Fruit fly (Drosophila melanogaster) whole organism, embryonic: ENCODE results near the gene CG43689.

ENCODE experiments used
- Aef1 ChIP-seq: fragments of 200-800 bp; sonication (Bioruptor generic); IDR thresholded peaks from 3 replicates; pipeline ENCODE4 v1.3.6; 2022; ENCODE audit warnings: missing biosample characterization, missing genetic modification characterization
- CG10267 ChIP-seq: fragments of 200-800 bp; sonication (Bioruptor generic); optimal IDR thresholded peaks from 2 replicates; lab custom pipeline; 2018; ENCODE audit warnings: missing biosample characterization, mild to moderate bottlenecking, missing genetic modification characterization, moderate library complexity
- CG10321 ChIP-seq: fragments of 200-800 bp; sonication (Bioruptor generic); IDR thresholded peaks from 2 replicates; pipeline ENCODE4 v1.3.6; 2022; ENCODE audit warnings: missing biosample characterization, missing genetic modification characterization
- CG10366 ChIP-seq: fragments of 200-800 bp; sonication (Bioruptor generic); IDR thresholded peaks from 2 replicates; pipeline ENCODE4 v1.3.6; 2022; ENCODE audit warnings: missing biosample characterization, missing genetic modification characterization
- CG11247 ChIP-seq: fragments of 200-800 bp; sonication (Bioruptor generic); IDR thresholded peaks from 2 replicates; pipeline ENCODE4 v1.3.6; 2022; ENCODE audit warnings: missing biosample characterization, missing genetic modification characterization
- CG12236 ChIP-seq: fragments of 200-800 bp; sonication (Bioruptor generic); optimal IDR thresholded peaks from 2 replicates; lab custom pipeline; 2016; ENCODE audit warnings: missing biosample characterization, missing genetic modification characterization
- CG12659 ChIP-seq: fragments of 200-800 bp; sonication (Bioruptor generic); optimal IDR thresholded peaks from 3 replicates; lab custom pipeline; 2017; ENCODE audit warnings: mild to moderate bottlenecking, missing biosample characterization, missing genetic modification reagents, missing genetic modification characterization
- CG12942 ChIP-seq: fragments of 200-800 bp; sonication (Bioruptor generic); optimal IDR thresholded peaks from 3 replicates; lab custom pipeline; 2016; ENCODE audit warnings: missing biosample characterization, missing genetic modification characterization
- CG13424 ChIP-seq: fragments of 200-800 bp; sonication (Bioruptor generic); optimal IDR thresholded peaks from 2 replicates; lab custom pipeline; 2019; ENCODE audit warnings: missing biosample characterization, mild to moderate bottlenecking, missing genetic modification characterization, moderate library complexity
- CG14710 ChIP-seq: fragments of 200-800 bp; sonication (Bioruptor generic); optimal IDR thresholded peaks from 3 replicates; lab custom pipeline; 2019; ENCODE audit warnings: missing biosample characterization, mild to moderate bottlenecking, missing genetic modification characterization, moderate library complexity
- CG15073 ChIP-seq: fragments of 200-800 bp; sonication (Bioruptor generic); optimal IDR thresholded peaks from 2 replicates; lab custom pipeline; 2016; ENCODE audit warnings: missing biosample characterization, missing genetic modification characterization
- CG15696 ChIP-seq: fragments of 200-800 bp; sonication (Bioruptor generic); optimal IDR thresholded peaks from 2 replicates; lab custom pipeline; 2019; ENCODE audit warnings: missing biosample characterization, mild to moderate bottlenecking, missing genetic modification characterization, moderate library complexity
- CG31388 ChIP-seq: fragments of 200-800 bp; sonication (Bioruptor generic); optimal IDR thresholded peaks from 2 replicates; lab custom pipeline; 2016; ENCODE audit warnings: missing biosample characterization, missing genetic modification characterization
- CG3281 ChIP-seq: fragments of 200-800 bp; sonication (Bioruptor generic); optimal IDR thresholded peaks from 3 replicates; lab custom pipeline; 2017; ENCODE audit warnings: missing biosample characterization, mild to moderate bottlenecking, missing genetic modification characterization
- CG3407 ChIP-seq: fragments of 200-800 bp; sonication (Bioruptor generic); optimal IDR thresholded peaks from 2 replicates; lab custom pipeline; 2018; ENCODE audit warnings: missing biosample characterization, mild to moderate bottlenecking, missing genetic modification characterization
- CG6654 ChIP-seq: fragments of 200-800 bp; sonication (Bioruptor generic); optimal IDR thresholded peaks from 2 replicates; lab custom pipeline; 2017; ENCODE audit warnings: missing biosample characterization, mild to moderate bottlenecking, missing genetic modification characterization
- CG6813 ChIP-seq: fragments of 200-800 bp; sonication (Bioruptor generic); optimal IDR thresholded peaks from 2 replicates; lab custom pipeline; 2017; ENCODE audit warnings: missing biosample characterization, missing genetic modification characterization, mild to moderate bottlenecking, moderate library complexity, missing genetic modification reagents
- CG7357 ChIP-seq: fragments of 200-800 bp; sonication (Bioruptor generic); IDR thresholded peaks from 3 replicates; pipeline ENCODE4 v1.3.6; 2022; ENCODE audit warnings: missing biosample characterization, missing genetic modification characterization
- CG8478 ChIP-seq: fragments of >200 bp; optimal IDR thresholded peaks from 2 replicates; lab custom pipeline; 2018
- CG9876 ChIP-seq: fragments of 200-800 bp; sonication (Bioruptor generic); optimal IDR thresholded peaks from 2 replicates; lab custom pipeline; 2016; ENCODE audit warnings: missing biosample characterization, missing genetic modification characterization
- Dref ChIP-seq: fragments of 200-800 bp; sonication (Bioruptor generic); IDR thresholded peaks from 2 replicates; pipeline ENCODE4 v1.3.6; 2022; ENCODE audit warnings: missing biosample characterization, missing genetic modification characterization
- E2f2 ChIP-seq: fragments of 200-800 bp; sonication (Bioruptor generic); IDR thresholded peaks from 2 replicates; pipeline ENCODE4 v1.3.6; 2022; ENCODE audit warnings: missing biosample characterization, missing genetic modification characterization
- Ets65A ChIP-seq: fragments of 200-800 bp; sonication (Bioruptor generic); peaks from one replicate; lab custom pipeline; 2016; ENCODE audit warnings: missing biosample characterization, missing genetic modification characterization
- Ets97D ChIP-seq: fragments of 200-800 bp; sonication (Bioruptor generic); optimal IDR thresholded peaks from 3 replicates; lab custom pipeline; 2016; ENCODE audit warnings: missing biosample characterization, missing genetic modification characterization
- HLH4C ChIP-seq: fragments of 200-800 bp; sonication (Bioruptor generic); IDR thresholded peaks from 3 replicates; pipeline ENCODE4 v1.3.6; 2022; ENCODE audit warnings: missing biosample characterization, missing genetic modification characterization; ENCODE audit not compliant: partially characterized antibody
- Poxn ChIP-seq: fragments of 200-800 bp; sonication (Bioruptor generic); IDR thresholded peaks from 2 replicates; pipeline ENCODE4 v1.3.6; 2022; ENCODE audit warnings: missing biosample characterization, missing genetic modification characterization
- Sin3A ChIP-seq: fragments of >200 bp; optimal IDR thresholded peaks from 2 replicates; lab custom pipeline; 2018
- Sry-δ ChIP-seq: fragments of 200-800 bp; sonication (Bioruptor generic); optimal IDR thresholded peaks from 2 replicates; lab custom pipeline; 2016; ENCODE audit warnings: missing biosample characterization, missing genetic modification characterization
- ap ChIP-seq: fragments of 200-800 bp; sonication (Bioruptor generic); IDR thresholded peaks from 2 replicates; pipeline ENCODE4 v1.3.6; 2022; ENCODE audit warnings: missing biosample characterization, missing genetic modification characterization
- ato ChIP-seq: fragments of 200-800 bp; sonication (Bioruptor generic); IDR thresholded peaks from 2 replicates; pipeline ENCODE4 v1.3.6; 2022; ENCODE audit warnings: missing biosample characterization, missing genetic modification characterization; ENCODE audit not compliant: partially characterized antibody
- chm ChIP-seq: fragments of 200-800 bp; sonication (Bioruptor generic); IDR thresholded peaks from 2 replicates; pipeline ENCODE4 v1.3.6; 2022; ENCODE audit warnings: missing biosample characterization, missing genetic modification characterization
- crol ChIP-seq: fragments of 200-800 bp; sonication (Bioruptor generic); IDR thresholded peaks from 2 replicates; pipeline ENCODE4 v1.3.6; 2022; ENCODE audit warnings: missing biosample characterization, missing genetic modification characterization
- crp ChIP-seq, 2 experiments: fragments of 200-800 bp; sonication (Bioruptor generic); optimal IDR thresholded peaks; 2 replicates in 1 of 2; 3 replicates in 1 of 2; lab custom pipeline; 2017; ENCODE audit warnings: missing biosample characterization in 2 of 2, missing genetic modification characterization in 2 of 2, mild to moderate bottlenecking in 1 of 2, moderate library complexity in 1 of 2
- cwo ChIP-seq: fragments of 200-800 bp; sonication (Bioruptor generic); optimal IDR thresholded peaks from 3 replicates; lab custom pipeline; 2017; ENCODE audit warnings: missing biosample characterization, missing genetic modification characterization, mild to moderate bottlenecking, moderate library complexity, missing genetic modification reagents
- danr ChIP-seq: fragments of 200-800 bp; sonication (Bioruptor generic); IDR thresholded peaks from 2 replicates; pipeline ENCODE4 v1.3.6; 2022; ENCODE audit warnings: missing biosample characterization, missing genetic modification characterization
- ems ChIP-seq: fragments of 200-800 bp; sonication (Bioruptor generic); optimal IDR thresholded peaks from 3 replicates; lab custom pipeline; 2016; ENCODE audit warnings: missing biosample characterization, missing genetic modification characterization
- gce ChIP-seq: fragments of 200-800 bp; sonication (Bioruptor generic); IDR thresholded peaks from 3 replicates; pipeline ENCODE4 v1.3.6; 2022; ENCODE audit warnings: missing biosample characterization, missing genetic modification characterization
- gsb-n ChIP-seq: fragments of 200-800 bp; sonication (Bioruptor generic); optimal IDR thresholded peaks from 3 replicates; lab custom pipeline; 2018; ENCODE audit warnings: missing biosample characterization, mild to moderate bottlenecking, missing genetic modification characterization
- hkb ChIP-seq, 2 experiments: fragments of 200-800 bp in 1 of 2; fragments of >200 bp in 1 of 2; sonication (Bioruptor generic) in 1 of 2; IDR thresholded peaks in 1 of 2; optimal IDR thresholded peaks in 1 of 2; 2 replicates each; pipeline versions ENCODE4 v1.3.6 to Lab custom; 2017 to 2022; ENCODE audit warnings: missing biosample characterization in 1 of 2, missing genetic modification characterization in 1 of 2
- kah ChIP-seq: fragments of 200-800 bp; sonication (Bioruptor generic); optimal IDR thresholded peaks from 2 replicates; lab custom pipeline; 2018; ENCODE audit warnings: missing biosample characterization, mild to moderate bottlenecking, missing genetic modification characterization
- pb ChIP-seq: fragments of 200-800 bp; sonication (Bioruptor generic); optimal IDR thresholded peaks from 3 replicates; lab custom pipeline; 2016; ENCODE audit warnings: missing biosample characterization, missing genetic modification characterization
- pnt ChIP-seq: fragments of 200-800 bp; sonication (Bioruptor generic); optimal IDR thresholded peaks from 3 replicates; lab custom pipeline; 2016; ENCODE audit warnings: missing biosample characterization, missing genetic modification characterization
- psq ChIP-seq: fragments of 200-800 bp; sonication (Bioruptor generic); optimal IDR thresholded peaks from 2 replicates; lab custom pipeline; 2017; ENCODE audit warnings: missing biosample characterization, missing genetic modification characterization
- repo ChIP-seq: fragments of 200-800 bp; sonication (Bioruptor generic); optimal IDR thresholded peaks from 2 replicates; lab custom pipeline; 2016; ENCODE audit warnings: missing biosample characterization, missing genetic modification characterization
- row ChIP-seq: fragments of 200-800 bp; sonication (Bioruptor generic); IDR thresholded peaks from 3 replicates; pipeline ENCODE4 v1.3.6; 2022; ENCODE audit warnings: missing biosample characterization, missing genetic modification characterization
- sc ChIP-seq, 3 experiments: fragments of >200 bp in 2 of 3; fragments of 200-800 bp in 1 of 3; sonication (Bioruptor generic) in 1 of 3; optimal IDR thresholded peaks; 2 replicates in 2 of 3; 3 replicates in 1 of 3; lab custom pipeline; 2017; ENCODE audit warnings: mild to moderate bottlenecking in 1 of 3, missing biosample characterization in 1 of 3, missing genetic modification characterization in 1 of 3, missing genetic modification reagents in 1 of 3
- schlank ChIP-seq: fragments of 200-800 bp; sonication (Bioruptor generic); optimal IDR thresholded peaks from 2 replicates; lab custom pipeline; 2018; ENCODE audit warnings: missing biosample characterization, mild to moderate bottlenecking, missing genetic modification characterization
- sens ChIP-seq: fragments of 200-800 bp; sonication (Bioruptor generic); peaks from one replicate; lab custom pipeline; 2016; ENCODE audit warnings: missing biosample characterization, missing genetic modification characterization
- ssp ChIP-seq: fragments of 200-800 bp; sonication (Bioruptor generic); IDR thresholded peaks from 2 replicates; pipeline ENCODE4 v1.3.6; 2022; ENCODE audit warnings: missing biosample characterization, missing genetic modification characterization
- stc ChIP-seq: fragments of 200-800 bp; sonication (Bioruptor generic); IDR thresholded peaks from 2 replicates; pipeline ENCODE4 v1.3.6; 2022; ENCODE audit warnings: missing biosample characterization, missing genetic modification characterization
- trem ChIP-seq: fragments of 200-800 bp; optimal IDR thresholded peaks from 3 replicates; lab custom pipeline; 2019; ENCODE audit warnings: missing biosample characterization, mild to moderate bottlenecking, missing genetic modification characterization, moderate library complexity
- wor ChIP-seq: fragments of 200-800 bp; sonication (Bioruptor generic); IDR thresholded peaks from 2 replicates; pipeline ENCODE4 v1.3.6; 2022; ENCODE audit warnings: missing biosample characterization, missing genetic modification characterization
- yki ChIP-seq: fragments of >200 bp; optimal IDR thresholded peaks from 3 replicates; lab custom pipeline; 2018

CG43689 gene

dm6 chrX:4104132-4104531 lies 28.6 kb downstream of the CG43689 start, which contains the start of the genes Xpac and brn (continued):
- TF ChIP-seq gce (GFP tag; lab: Robert Waterston, UW) (no peak), CG31388 (GFP tag; lab: Kevin White, UChicago) (no peak), cwo (GFP tag; lab: Kevin White, UChicago) (no peak), CG13424 (tag; lab: Kevin White, UChicago) (no peak), CG10267 (tag; lab: Kevin White, UChicago) (peak; percentile 18), pnt (GFP tag; lab: Kevin White, UChicago) (no peak), CG6654 (GFP tag; lab: Kevin White, UChicago) (no peak), ato (GFP tag; lab: Robert Waterston, UW) (no peak), ems (GFP tag; lab: Kevin White, UChicago) (no peak), Ets97D (GFP tag; lab: Kevin White, UChicago) (peak; percentile 55), CG6813 (no peak), CG11247 (GFP tag; lab: Robert Waterston, UW) (no peak), crp (GFP tag; optimal IDR thresholded peaks at IDR 0.05; lab: Kevin White, UChicago) (no peak), CG7357 (no peak), pb (GFP tag; lab: Kevin White, UChicago) (no peak), CG8478 (no peak), danr (GFP tag; lab: Robert Waterston, UW) (no peak), CG10321 (no peak), chm (GFP tag; lab: Robert Waterston, UW) (no peak), ssp (GFP tag; lab: Robert Waterston, UW) (no peak), ap (GFP tag; lab: Robert Waterston, UW) (no peak), trem (tag; lab: Kevin White, UChicago) (peak; percentile 33), sc (optimal IDR thresholded peaks at IDR 0.05; lab: Kevin White, UChicago) (no peak), sc (GFP tag; optimal IDR thresholded peaks at IDR 0.05; lab: Kevin White, UChicago) (no peak), Dref (GFP tag; lab: Robert Waterston, UW) (no peak), CG15073 (no peak), schlank (tag; lab: Kevin White, UChicago) (no peak), CG3407 (GFP tag; lab: Kevin White, UChicago) (no peak), row (GFP tag; lab: Robert Waterston, UW) (peak; percentile 18; the same call in 1 of the 3 replicates), CG10366 (GFP tag; lab: Robert Waterston, UW) (no peak), Sin3A (lab: Kevin White, UChicago) (peak; percentile 60), Ets65A (GFP tag; lab: Kevin White, UChicago) (no peak), E2f2 (GFP tag; lab: Robert Waterston, UW) (peak; percentile 63), kah (no peak), sens (GFP tag; lab: Kevin White, UChicago) (peak; percentile 74), CG9876 (no peak), Sry-δ (peak; percentile 8), repo (GFP tag; lab: Kevin White, UChicago) (no peak), CG12659 (peak; percentile 43), yki (lab: Kevin White, UChicago) (no peak), gsb-n (tag; lab: Kevin White, UChicago) (no peak), CG12942 (GFP tag; lab: Kevin White, UChicago) (no peak), stc (GFP tag; lab: Robert Waterston, UW) (no peak), CG3281 (GFP tag; lab: Kevin White, UChicago) (no peak), crol (GFP tag; lab: Robert Waterston, UW) (no peak), CG15696 (tag; lab: Kevin White, UChicago) (no peak), hkb (optimal IDR thresholded peaks at IDR 0.05; lab: Kevin White, UChicago) (peak; percentile 31), hkb (GFP tag; IDR thresholded peaks at IDR 0.05; lab: Robert Waterston, UW) (no peak), wor (no peak), Aef1 (no peak), HLH4C (no peak), psq (no peak), Poxn (GFP tag; lab: Robert Waterston, UW) (no peak), CG14710 (tag; lab: Kevin White, UChicago) (peak; percentile 51), CG12236 (GFP tag; lab: Kevin White, UChicago) (no peak)
